Fruit fly (Drosophila melanogaster) whole organism, embryonic: ENCODE measurements around the gene Pgls.

ENCODE experiments used
- CG14860 ChIP-seq: fragments of 200-800 bp; sonication (Bioruptor generic); IDR thresholded peaks from 3 replicates; pipeline ENCODE4 v1.3.6; 2022; ENCODE audit warnings: missing biosample characterization, missing genetic modification characterization; ENCODE audit not compliant: partially characterized antibody
- CG2875 ChIP-seq: fragments of 200-800 bp; sonication (Bioruptor generic); optimal IDR thresholded peaks from 2 replicates; lab custom pipeline; 2017; ENCODE audit warnings: missing biosample characterization, mild to moderate bottlenecking, missing genetic modification characterization, missing genetic modification reagents
- CG6854 ChIP-seq: fragments of 200-800 bp; sonication (Bioruptor generic); optimal IDR thresholded peaks from 3 replicates; lab custom pipeline; 2017; ENCODE audit warnings: missing biosample characterization, mild to moderate bottlenecking, missing genetic modification characterization
- dmrt99B ChIP-seq: fragments of 200-800 bp; sonication (Bioruptor generic); optimal IDR thresholded peaks from 2 replicates; lab custom pipeline; 2018; ENCODE audit warnings: missing biosample characterization, mild to moderate bottlenecking, missing genetic modification characterization, moderate library complexity
- fru ChIP-seq: fragments of >200 bp; optimal IDR thresholded peaks from 2 replicates; lab custom pipeline; 2017
- pb ChIP-seq: fragments of 200-800 bp; sonication (Bioruptor generic); optimal IDR thresholded peaks from 3 replicates; lab custom pipeline; 2016; ENCODE audit warnings: missing biosample characterization, missing genetic modification characterization

DNA sequence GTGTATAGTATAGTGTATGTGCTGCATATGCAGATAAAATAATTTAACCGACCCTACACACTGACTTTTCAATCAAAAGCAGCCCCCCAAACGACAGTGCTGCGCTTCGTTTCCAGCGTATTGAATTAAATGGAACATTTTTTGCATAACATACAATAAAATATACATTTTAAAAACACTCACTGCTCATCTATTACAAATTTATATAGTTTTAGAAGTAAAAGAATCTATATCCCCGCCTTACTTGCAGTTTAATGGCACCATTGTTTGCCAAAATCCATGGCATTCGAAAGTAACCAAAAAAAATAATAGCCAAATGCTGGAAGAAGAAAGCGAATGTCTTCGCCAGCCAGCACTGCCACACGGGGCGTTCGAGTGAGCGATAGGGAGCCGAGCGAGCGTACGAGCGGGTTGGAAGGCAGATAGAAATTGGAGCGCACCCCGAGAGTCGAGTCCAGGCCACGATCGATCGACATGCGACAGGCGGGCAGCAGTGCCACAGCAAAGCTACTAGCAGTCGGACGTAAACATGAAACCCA, 5.5 kb upstream of the Pgls start, which contains the start of gene CG15209:
- no peak for TF ChIP-seq pb (GFP tag; lab: Kevin White, UChicago)
- TF ChIP-seq CG6854 (GFP tag; lab: Kevin White, UChicago): no peak
- TF ChIP-seq dmrt99B (tag; lab: Kevin White, UChicago): no peak
- no peak for TF ChIP-seq CG14860 (GFP tag; lab: Robert Waterston, UW)
- no peak for TF ChIP-seq fru (lab: Kevin White, UChicago)
- TF ChIP-seq CG2875 (GFP tag; lab: Kevin White, UChicago): no peak
